Worm (Caenorhabditis elegans): ENCODE data around the gene T13F3.8.

ce11 chrV:16298669-16299068 is 29.1 kb downstream of the T13F3.8 start, which contains the start of gene srbc-84:
- no peak for TF ChIP-seq unc-39 (tag; optimal IDR thresholded peaks at IDR 0.05)
- TF ChIP-seq snpc-4 (tag; optimal IDR thresholded peaks at IDR 0.05): no peak
- no peak for TF ChIP-seq nhr-11 (tag; optimal IDR thresholded peaks at IDR 0.05)
- no peak for TF ChIP-seq arid-1 (GFP tag; conservative IDR thresholded peaks at IDR 0.05)
- no peak for TF ChIP-seq F44E2.7 (GFP tag; IDR thresholded peaks at IDR 0.05)
- TF ChIP-seq fos-1 (tag; optimal IDR thresholded peaks at IDR 0.05): no peak
- no peak for TF ChIP-seq nhr-10 (tag; optimal IDR thresholded peaks at IDR 0.05)
- TF ChIP-seq ama-1 (optimal IDR thresholded peaks at IDR 0.05): no peak
- TF ChIP-seq nhr-237 (tag; optimal IDR thresholded peaks at IDR 0.05): no peak

All from whole organism, L4 larva.